Fruit fly (Drosophila melanogaster): Measurements from ENCODE around the gene Prosbeta2R1.

DNA sequence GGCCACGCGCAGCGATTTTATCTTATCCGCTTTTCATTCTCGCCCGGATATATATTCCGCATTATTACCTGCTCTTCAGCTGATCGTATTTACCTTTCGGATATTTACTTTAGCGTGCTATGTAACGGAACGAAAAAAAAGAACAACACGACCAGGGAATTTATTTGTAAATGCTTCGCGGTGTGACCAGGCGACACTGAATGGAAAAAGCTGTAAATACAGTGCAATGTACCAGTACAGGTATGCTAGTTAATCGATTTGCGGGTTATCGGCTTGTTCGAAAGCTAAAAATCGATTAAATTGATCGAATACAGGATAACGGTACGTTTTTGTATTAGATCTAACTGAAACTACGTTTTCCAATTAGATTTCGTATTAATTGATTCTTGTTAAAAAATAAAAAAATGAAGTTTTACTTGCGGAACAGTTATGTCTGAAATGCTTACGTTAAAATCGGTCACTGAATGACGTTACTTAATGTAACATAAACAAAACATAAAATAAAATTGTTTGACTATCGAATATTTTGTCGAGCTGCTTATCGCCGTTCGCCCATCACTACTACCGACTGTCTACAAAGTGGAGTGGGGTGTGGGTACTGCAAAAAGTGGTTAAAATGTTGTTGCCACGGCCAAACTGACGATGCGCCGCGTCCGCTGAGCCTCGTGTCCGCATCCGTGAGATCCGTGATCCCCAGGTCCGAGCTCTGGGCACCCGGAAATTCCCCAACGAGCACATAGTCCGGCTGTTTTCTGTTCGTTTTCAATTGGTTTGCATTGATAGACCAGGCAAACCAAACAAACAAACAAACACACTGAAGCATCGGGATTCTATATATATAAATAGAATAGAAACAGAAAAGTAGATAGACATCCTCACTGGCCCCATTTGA lies 44.5 kb upstream of the Prosbeta2R1 start, which contains the start of the genes MAPk-Ak2 and CG42699:
- peak in 1 of 2 experiments; percentile 18 for TF ChIP-seq CTCF (optimal IDR thresholded peaks at IDR 0.05)
- no peak for TF ChIP-seq CG8478 (optimal IDR thresholded peaks at IDR 0.05)
